Worm (Caenorhabditis elegans): Measurements from ENCODE around the gene ani-2.

ce11 chrII:6344513-6344912, 20.7 kb downstream of the ani-2 start:
- no peak for TF ChIP-seq nfya-1 (tag; optimal IDR thresholded peaks at IDR 0.05)
- no peak for TF ChIP-seq hlh-8 (tag; optimal IDR thresholded peaks at IDR 0.05)
- no peak for TF ChIP-seq ceh-2 (tag; optimal IDR thresholded peaks at IDR 0.05)
- no peak for TF ChIP-seq sox-4 (tag; optimal IDR thresholded peaks at IDR 0.05)
- TF ChIP-seq ceh-45 (GFP tag; IDR thresholded peaks at IDR 0.05) = no peak
- no peak for TF ChIP-seq pqm-1 (tag; optimal IDR thresholded peaks at IDR 0.05)
- no peak for TF ChIP-seq tbx-2 (tag; optimal IDR thresholded peaks at IDR 0.05)
- no peak for TF ChIP-seq ceh-31 (tag; optimal IDR thresholded peaks at IDR 0.05)
- no peak for TF ChIP-seq unc-55 (GFP tag; optimal IDR thresholded peaks at IDR 0.05)
- no peak for TF ChIP-seq lin-11 (tag; optimal IDR thresholded peaks at IDR 0.05)
- TF ChIP-seq K09A11.1 (tag; optimal IDR thresholded peaks at IDR 0.05; ENCODE audit: insufficient read depth) = no peak
- no peak for TF ChIP-seq ama-1 (optimal IDR thresholded peaks at IDR 0.05)

Measured in whole organism, late embryonic.